Worm (Caenorhabditis elegans): ENCODE measurements around the gene prp-19.

ce11 chrIII:5179166-5179565 is 7.3 kb upstream of the prp-19 start:
- no peak for TF ChIP-seq nhr-85 (tag)
- no peak for TF ChIP-seq lin-13 (GFP tag; optimal IDR thresholded peaks at IDR 0.05)
- no peak for TF ChIP-seq egl-13 (tag; optimal IDR thresholded peaks at IDR 0.05)
- no peak for TF ChIP-seq hpl-2 (GFP tag; optimal IDR thresholded peaks at IDR 0.05)
- TF ChIP-seq fkh-10 (GFP tag; optimal IDR thresholded peaks at IDR 0.05), result no peak
- no peak for TF ChIP-seq ztf-4 (tag; optimal IDR thresholded peaks at IDR 0.05)
- no peak for TF ChIP-seq fos-1 (tag; optimal IDR thresholded peaks at IDR 0.05)

All from whole organism, L1 larva.